Worm (Caenorhabditis elegans) whole organism, midembryonic: ENCODE data around the gene lgc-23.

Experiments
- T22C8.4 ChIP-seq: fragments of 200-800 bp; sonication (Bioruptor generic); IDR thresholded peaks from 2 replicates; pipeline ENCODE4 v1.3.6; 2022; ENCODE audit warnings: missing genetic modification characterization, missing compliant biosample characterization
- cog-1 ChIP-seq: sonication (generic microtip); optimal IDR thresholded peaks from 2 replicates; lab custom pipeline; 2016; ENCODE audit warnings: missing genetic modification characterization, missing compliant biosample characterization
- klf-2 ChIP-seq: fragments of 200-800 bp; sonication (Bioruptor generic); conservative IDR thresholded peaks from 2 replicates; pipeline ENCODE4 v1.3.6; 2022; ENCODE audit warnings: missing genetic modification reagents, missing genetic modification characterization, missing compliant biosample characterization
- med-1 ChIP-seq: sonication (generic microtip); optimal IDR thresholded peaks from 2 replicates; lab custom pipeline; 2017; ENCODE audit warnings: missing genetic modification characterization, mild to moderate bottlenecking, missing compliant biosample characterization, antibody characterized with exemption, missing genetic modification reagents; ENCODE audit not compliant: insufficient read depth
- ref-1 ChIP-seq: fragments of 200-800 bp; sonication (Bioruptor generic); conservative IDR thresholded peaks from 2 replicates; pipeline ENCODE4 v1.3.6; 2022; ENCODE audit warnings: missing genetic modification reagents, missing genetic modification characterization, missing compliant biosample characterization
- tab-1 ChIP-seq: fragments of 200-800 bp; sonication (Bioruptor generic); IDR thresholded peaks from 2 replicates; pipeline ENCODE4 v1.3.6; 2022; ENCODE audit warnings: missing genetic modification characterization, missing compliant biosample characterization
- ztf-23 ChIP-seq: fragments of 200-800 bp; sonication (Bioruptor generic); IDR thresholded peaks from 2 replicates; pipeline ENCODE4 v1.3.6; 2022; ENCODE audit warnings: missing genetic modification reagents, missing genetic modification characterization, missing compliant biosample characterization

DNA sequence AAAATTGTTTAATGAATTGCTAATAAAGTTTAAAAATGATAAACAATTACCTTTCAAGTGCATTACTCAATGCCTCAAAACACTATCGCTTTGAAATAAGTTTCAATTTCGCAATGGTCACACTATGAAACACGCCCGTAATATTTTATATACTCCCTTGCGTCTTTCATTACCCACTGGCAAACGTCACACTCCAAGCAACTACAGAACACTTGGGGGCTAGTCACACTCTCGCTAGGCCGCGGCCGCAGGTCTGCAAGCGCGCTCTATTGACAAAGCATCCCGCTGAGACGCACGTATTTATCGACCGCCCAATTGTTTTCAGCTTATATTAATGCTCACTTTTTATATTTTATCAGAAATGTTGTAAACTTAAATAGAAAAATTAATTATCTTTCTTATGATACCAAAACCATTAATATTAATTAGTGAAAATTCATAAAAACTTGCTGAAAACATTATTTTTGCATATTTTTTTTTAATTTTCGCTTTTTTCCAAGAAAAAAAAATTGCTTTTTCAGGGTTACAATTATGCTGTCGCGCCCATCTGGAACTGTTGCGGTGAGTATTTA lies 47.0 kb upstream of the lgc-23 start, which contains the start of the genes nmat-1 and ucr-2.1:
- TF ChIP-seq tab-1 (GFP tag; lab: Robert Waterston, UW) (no peak), cog-1 (tag; lab: Kevin White, UChicago) (no peak), ref-1 (GFP tag; lab: Robert Waterston, UW) (no peak), klf-2 (no peak), T22C8.4 (no peak), med-1 (no peak), ztf-23 (GFP tag; lab: Robert Waterston, UW) (no peak)
